Worm (Caenorhabditis elegans) whole organism, L4 larva: ENCODE results near the gene flad-1.

Source experiments
- D1046.2 ChIP-seq: fragments of 200-800 bp; sonication (Bioruptor generic); IDR thresholded peaks from 2 replicates; pipeline ENCODE4 v1.3.6; 2022; ENCODE audit warnings: missing genetic modification characterization, missing compliant biosample characterization
- F26F4.8 ChIP-seq: fragments of 200-800 bp; sonication (Bioruptor generic); conservative IDR thresholded peaks from 2 replicates; pipeline ENCODE4 v1.3.6; 2022; ENCODE audit warnings: missing genetic modification characterization, missing compliant biosample characterization
- Y105C5A.15 ChIP-seq: fragments of 200-800 bp; sonication (Bioruptor generic); IDR thresholded peaks from 2 replicates; pipeline ENCODE4 v1.3.6; 2022; ENCODE audit warnings: missing genetic modification characterization, missing compliant biosample characterization
- ZK546.5 ChIP-seq, 2 experiments: sonication (generic microtip); optimal IDR thresholded peaks; 2 replicates each; lab custom pipeline; 2017; ENCODE audit warnings: missing biosample characterization in 2 of 2, missing genetic modification characterization in 2 of 2
- arid-1 ChIP-seq: fragments of 200-800 bp; sonication (Bioruptor generic); conservative IDR thresholded peaks from 2 replicates; pipeline ENCODE4 v1.3.6; 2022; ENCODE audit warnings: missing genetic modification reagents, missing genetic modification characterization, missing compliant biosample characterization
- ceh-20 ChIP-seq: fragments of 200-800 bp; sonication (Bioruptor generic); IDR thresholded peaks from 2 replicates; pipeline ENCODE4 v1.3.6; 2022; ENCODE audit warnings: missing genetic modification reagents, missing genetic modification characterization, missing compliant biosample characterization
- ceh-28 ChIP-seq: fragments of 150-350 bp; optimal IDR thresholded peaks from 2 replicates; lab custom pipeline; 2014; ENCODE audit warnings: missing biosample characterization, missing genetic modification reagents, missing genetic modification characterization
- ceh-32 ChIP-seq: sonication (generic microtip); optimal IDR thresholded peaks from 2 replicates; lab custom pipeline; 2016; ENCODE audit warnings: mild to moderate bottlenecking, missing genetic modification characterization, missing compliant biosample characterization; ENCODE audit not compliant: poor library complexity
- ceh-44 ChIP-seq: fragments of 200-800 bp; sonication (Bioruptor generic); IDR thresholded peaks from 2 replicates; pipeline ENCODE4 v1.3.6; 2022; ENCODE audit warnings: missing genetic modification reagents, missing genetic modification characterization, missing compliant biosample characterization
- daf-12 ChIP-seq: fragments of 150-350 bp; optimal IDR thresholded peaks from 2 replicates; lab custom pipeline; 2014; ENCODE audit warnings: missing biosample characterization, missing genetic modification reagents, missing genetic modification characterization
- daf-16 ChIP-seq, 3 experiments: sonication (generic microtip); optimal IDR thresholded peaks; 2 replicates each; lab custom pipeline; 2016 to 2017; ENCODE audit warnings: missing genetic modification characterization in 3 of 3, missing genetic modification reagents in 3 of 3, mild to moderate bottlenecking in 2 of 3, missing compliant biosample characterization in 2 of 3, missing biosample characterization in 1 of 3, moderate library complexity in 1 of 3
- dmd-6 ChIP-seq: fragments of 200-800 bp; sonication (Bioruptor generic); IDR thresholded peaks from 2 replicates; pipeline ENCODE4 v1.3.6; 2022; ENCODE audit warnings: missing genetic modification reagents, missing genetic modification characterization, missing compliant biosample characterization
- dmd-9 ChIP-seq: fragments of 200-800 bp; sonication (Bioruptor generic); IDR thresholded peaks from 2 replicates; pipeline ENCODE4 v1.3.6; 2022; ENCODE audit warnings: missing genetic modification reagents, missing genetic modification characterization, missing compliant biosample characterization
- dpl-1 ChIP-seq: fragments of 150-350 bp; optimal IDR thresholded peaks from 2 replicates; lab custom pipeline; 2014; ENCODE audit warnings: missing biosample characterization, missing genetic modification reagents, missing genetic modification characterization
- duxl-1 ChIP-seq: sonication (generic microtip); optimal IDR thresholded peaks from 2 replicates; lab custom pipeline; 2016; ENCODE audit warnings: mild to moderate bottlenecking, missing genetic modification characterization, moderate library complexity, missing compliant biosample characterization; ENCODE audit not compliant: poor library complexity
- dve-1 ChIP-seq: sonication (generic microtip); optimal IDR thresholded peaks from 2 replicates; lab custom pipeline; 2017; ENCODE audit warnings: antibody characterized with exemption, mild to moderate bottlenecking, missing genetic modification characterization, missing compliant biosample characterization; ENCODE audit not compliant: insufficient read depth
- egl-27 ChIP-seq: sonication (generic microtip); optimal IDR thresholded peaks from 3 replicates; lab custom pipeline; 2017; ENCODE audit warnings: missing biosample characterization, missing genetic modification reagents, missing genetic modification characterization
- fkh-10 ChIP-seq: fragments of 150-350 bp; optimal IDR thresholded peaks from 2 replicates; lab custom pipeline; 2014; ENCODE audit warnings: missing biosample characterization, missing genetic modification reagents, missing genetic modification characterization
- hif-1 ChIP-seq, 2 experiments: sonication (generic microtip); optimal IDR thresholded peaks; 2 replicates each; lab custom pipeline; 2016 to 2017; ENCODE audit warnings: missing compliant biosample characterization in 2 of 2, missing genetic modification characterization in 2 of 2, missing genetic modification reagents in 2 of 2, missing genotype in 2 of 2, mild to moderate bottlenecking in 1 of 2
- hlh-11 ChIP-seq: fragments of 200-800 bp; sonication (Bioruptor generic); optimal IDR thresholded peaks from 2 replicates; lab custom pipeline; 2018; ENCODE audit warnings: mild to moderate bottlenecking, missing genetic modification characterization, missing compliant biosample characterization
- hlh-30 ChIP-seq: sonication (generic microtip); optimal IDR thresholded peaks from 2 replicates; lab custom pipeline; 2017; ENCODE audit warnings: antibody characterized with exemption, mild to moderate bottlenecking, missing genetic modification characterization, missing compliant biosample characterization; ENCODE audit not compliant: insufficient read depth
- jun-1 ChIP-seq: fragments of 150-350 bp; optimal IDR thresholded peaks from 2 replicates; lab custom pipeline; 2014; ENCODE audit warnings: missing biosample characterization, missing genetic modification reagents, missing genetic modification characterization
- lin-1 ChIP-seq: fragments of 200-800 bp; sonication (Bioruptor generic); IDR thresholded peaks from 2 replicates; pipeline ENCODE4 v1.3.6; 2022; ENCODE audit warnings: missing genetic modification reagents, missing genetic modification characterization, missing compliant biosample characterization
- lin-15B ChIP-seq: fragments of 150-350 bp; sonication (generic microtip); optimal IDR thresholded peaks from 3 replicates; lab custom pipeline; 2014; ENCODE audit warnings: missing biosample characterization, missing genetic modification characterization
- lin-38 ChIP-seq: fragments of 200-800 bp; sonication (Bioruptor generic); IDR thresholded peaks from 2 replicates; pipeline ENCODE4 v1.3.6; 2022; ENCODE audit warnings: missing genetic modification reagents, missing genetic modification characterization, missing compliant biosample characterization
- lin-39 ChIP-seq: fragments of 150-350 bp; optimal IDR thresholded peaks from 2 replicates; lab custom pipeline; 2014; ENCODE audit warnings: missing biosample characterization, missing genetic modification reagents, missing genetic modification characterization
- lsy-2 ChIP-seq, 2 experiments: fragments of 150-350 bp in 1 of 2; sonication (generic microtip) in 1 of 2; optimal IDR thresholded peaks; 2 replicates each; lab custom pipeline; 2014 to 2017; ENCODE audit warnings: missing biosample characterization in 2 of 2, missing genetic modification characterization in 2 of 2
- madf-5 ChIP-seq, 2 experiments: fragments of 200-800 bp; sonication (Bioruptor generic); IDR thresholded peaks; 2 replicates each; pipeline ENCODE4 v1.3.6; 2022; ENCODE audit warnings: missing compliant biosample characterization in 2 of 2, missing genetic modification characterization in 2 of 2
- mep-1 ChIP-seq: fragments of 150-350 bp; sonication (generic microtip); optimal IDR thresholded peaks from 3 replicates; lab custom pipeline; 2014; ENCODE audit warnings: missing biosample characterization, missing genetic modification characterization
- mes-2 ChIP-seq: sonication (generic microtip); optimal IDR thresholded peaks from 2 replicates; lab custom pipeline; 2016; ENCODE audit warnings: missing genotype, mild to moderate bottlenecking, missing genetic modification characterization, missing compliant biosample characterization; ENCODE audit not compliant: poor library complexity, severe bottlenecking
- mxl-3 ChIP-seq: fragments of 200-800 bp; sonication (Bioruptor generic); optimal IDR thresholded peaks from 2 replicates; lab custom pipeline; 2018; ENCODE audit warnings: mild to moderate bottlenecking, missing genetic modification characterization, missing compliant biosample characterization
- nhr-10 ChIP-seq: fragments of 150-350 bp; optimal IDR thresholded peaks from 2 replicates; lab custom pipeline; 2014; ENCODE audit warnings: missing biosample characterization, missing genetic modification characterization
- nhr-102 ChIP-seq: sonication (generic microtip); optimal IDR thresholded peaks from 2 replicates; lab custom pipeline; 2016; ENCODE audit warnings: mild to moderate bottlenecking, missing genetic modification characterization, moderate library complexity, missing compliant biosample characterization
- nhr-111 ChIP-seq: fragments of 200-800 bp; sonication (Bioruptor generic); optimal IDR thresholded peaks from 2 replicates; lab custom pipeline; 2018; ENCODE audit warnings: mild to moderate bottlenecking, missing genetic modification characterization, missing compliant biosample characterization
- nhr-28 ChIP-seq: fragments of 150-350 bp; optimal IDR thresholded peaks from 2 replicates; lab custom pipeline; 2014; ENCODE audit warnings: missing biosample characterization, missing genetic modification characterization
- nhr-41 ChIP-seq: fragments of 200-800 bp; sonication (Bioruptor generic); IDR thresholded peaks from 2 replicates; pipeline ENCODE4 v1.3.6; 2022; ENCODE audit warnings: missing genetic modification reagents, missing genetic modification characterization, missing compliant biosample characterization
- nhr-48 ChIP-seq: sonication (generic microtip); optimal IDR thresholded peaks from 2 replicates; lab custom pipeline; 2016; ENCODE audit warnings: mild to moderate bottlenecking, missing genetic modification characterization, missing compliant biosample characterization
- nhr-6 ChIP-seq: fragments of 150-350 bp; optimal IDR thresholded peaks from 2 replicates; lab custom pipeline; 2014; ENCODE audit warnings: missing biosample characterization, missing genetic modification characterization
- nhr-76 ChIP-seq: fragments of 150-350 bp; optimal IDR thresholded peaks from 2 replicates; lab custom pipeline; 2014; ENCODE audit warnings: missing biosample characterization, missing genetic modification characterization
- nhr-77 ChIP-seq: fragments of 150-350 bp; optimal IDR thresholded peaks from 2 replicates; lab custom pipeline; 2014; ENCODE audit warnings: missing biosample characterization, missing genetic modification characterization
- pqm-1 ChIP-seq: sonication (generic microtip); optimal IDR thresholded peaks from 2 replicates; lab custom pipeline; 2017; ENCODE audit warnings: missing biosample characterization, missing genetic modification characterization
- rbr-2 ChIP-seq: sonication (generic microtip); optimal IDR thresholded peaks from 2 replicates; lab custom pipeline; 2016; ENCODE audit warnings: missing genotype, missing genetic modification characterization, missing compliant biosample characterization
- sdz-12 ChIP-seq: fragments of 200-800 bp; sonication (Bioruptor generic); optimal IDR thresholded peaks from 2 replicates; lab custom pipeline; 2018; ENCODE audit warnings: mild to moderate bottlenecking, missing genetic modification characterization, missing compliant biosample characterization
- snpc-1.2 ChIP-seq: fragments of 200-800 bp; sonication (Bioruptor generic); IDR thresholded peaks from 2 replicates; pipeline ENCODE4 v1.3.6; 2022; ENCODE audit warnings: missing genetic modification reagents, missing genetic modification characterization, missing compliant biosample characterization
- spr-1 ChIP-seq: sonication (generic microtip); optimal IDR thresholded peaks from 2 replicates; lab custom pipeline; 2016; ENCODE audit warnings: mild to moderate bottlenecking, missing genetic modification characterization, missing compliant biosample characterization
- tra-1 ChIP-seq: fragments of 200-800 bp; sonication (Bioruptor generic); IDR thresholded peaks from 2 replicates; pipeline ENCODE4 v1.3.6; 2022; ENCODE audit warnings: missing genetic modification reagents, missing genetic modification characterization, missing compliant biosample characterization
- unc-130 ChIP-seq: sonication (generic microtip); optimal IDR thresholded peaks from 2 replicates; lab custom pipeline; 2016; ENCODE audit warnings: missing genetic modification reagents, missing genetic modification characterization, missing compliant biosample characterization
- vab-7 ChIP-seq: fragments of 200-800 bp; sonication (Bioruptor generic); IDR thresholded peaks from 2 replicates; pipeline ENCODE4 v1.3.6; 2022; ENCODE audit warnings: missing genetic modification reagents, missing genetic modification characterization, missing compliant biosample characterization
- ztf-7 ChIP-seq: fragments of 150-350 bp; optimal IDR thresholded peaks from 2 replicates; lab custom pipeline; 2014; ENCODE audit warnings: missing biosample characterization, missing genetic modification characterization

The flad-1 gene

ce11 chrII:9967999-9968706 is 24.2 kb downstream of the flad-1 start, which contains the start of the genes R53.4 and psf-1:
Gene R53.4 (minus strand): TSS chrII:9968049.
Gene psf-1 (plus strand): TSS chrII:9968673.
- TF ChIP-seq nhr-77 (tag; lab: Kevin White, UChicago) = peak; percentile 31
- peak; percentile 30; the same call in 1 of the 2 replicates for TF ChIP-seq vab-7 (GFP tag; lab: Robert Waterston, UW)
- TF ChIP-seq nhr-6 = peak; percentile 42
- TF ChIP-seq mxl-3 = peak; percentile 22
- TF ChIP-seq lin-1 (GFP tag; lab: Robert Waterston, UW) = no peak
- TF ChIP-seq unc-130 (GFP tag; lab: Kevin White, UChicago) = peak; percentile 96
- no peak for TF ChIP-seq sdz-12 (GFP tag; lab: Kevin White, UChicago)
- TF ChIP-seq daf-16 (GFP tag; optimal IDR thresholded peaks at IDR 0.05; lab: Kevin White, UChicago) = no peak
- peak; percentile 23 for TF ChIP-seq daf-16 (tag; optimal IDR thresholded peaks at IDR 0.05; lab: Kevin White, UChicago)
- no peak for TF ChIP-seq ztf-7
- TF ChIP-seq snpc-1.2 = no peak
- peak; percentile 49 for TF ChIP-seq rbr-2 (tag; lab: Kevin White, UChicago)
- TF ChIP-seq lsy-2 (tag; optimal IDR thresholded peaks at IDR 0.05; lab: Kevin White, UChicago) = peak in 1 of 2 experiments; percentile 90
- TF ChIP-seq dpl-1 = peak; percentile 85
- TF ChIP-seq ceh-20 (GFP tag; lab: Robert Waterston, UW) = no peak
- TF ChIP-seq duxl-1 (tag; lab: Kevin White, UChicago) = no peak
- peak; percentile 30; the same call in 1 of the 2 replicates for TF ChIP-seq dmd-6 (GFP tag; lab: Robert Waterston, UW)
- peak in 1 of 2 experiments; percentile 82 for TF ChIP-seq hif-1 (tag; optimal IDR thresholded peaks at IDR 0.05; lab: Kevin White, UChicago)
- TF ChIP-seq daf-12 (tag; lab: Kevin White, UChicago) = no peak
- TF ChIP-seq ZK546.5 (tag; optimal IDR thresholded peaks at IDR 0.05; lab: Kevin White, UChicago) = no peak
- TF ChIP-seq lin-15B (tag; lab: Kevin White, UChicago) = no peak
- 0 out of 2 replicates have a peak, but pooled peaks have one; percentile 37 for TF ChIP-seq tra-1 (GFP tag; lab: Robert Waterston, UW)
- no peak for TF ChIP-seq jun-1
- 0 out of 2 replicates have a peak, but pooled peaks have one; percentile 10 for TF ChIP-seq arid-1 (GFP tag; lab: Robert Waterston, UW)
- no peak for TF ChIP-seq madf-5 (GFP tag; IDR thresholded peaks at IDR 0.05; lab: Robert Waterston, UW)
- TF ChIP-seq ceh-32 (tag; lab: Kevin White, UChicago) = no peak
- peak; percentile 56 for TF ChIP-seq lin-38
- peak; percentile 61; the same call in 1 of the 2 replicates for TF ChIP-seq ceh-44 (GFP tag; lab: Robert Waterston, UW)
- TF ChIP-seq Y105C5A.15 (GFP tag; lab: Robert Waterston, UW) = no peak
- TF ChIP-seq nhr-48 = no peak
- TF ChIP-seq dmd-9 (GFP tag; lab: Robert Waterston, UW) = no peak
- no peak for TF ChIP-seq D1046.2 (GFP tag; lab: Robert Waterston, UW)
- peak; percentile 40 for TF ChIP-seq nhr-28 (tag; lab: Kevin White, UChicago)
- peak; percentile 97 for TF ChIP-seq mes-2 (tag; lab: Kevin White, UChicago)
- no peak for TF ChIP-seq lin-39
- no peak for TF ChIP-seq nhr-10 (tag; lab: Kevin White, UChicago)
- TF ChIP-seq spr-1 (tag; lab: Kevin White, UChicago) = no peak
- TF ChIP-seq pqm-1 (tag; lab: Kevin White, UChicago) = peak; percentile 3
- TF ChIP-seq fkh-10 (GFP tag; lab: Kevin White, UChicago) = peak; percentile 2
- peak; percentile 60 for TF ChIP-seq hlh-30 (tag; lab: Kevin White, UChicago)
- TF ChIP-seq nhr-111 (GFP tag; lab: Kevin White, UChicago) = no peak
- no peak for TF ChIP-seq nhr-41
- TF ChIP-seq mep-1 = peak; percentile 46
- TF ChIP-seq ceh-28 (tag; lab: Kevin White, UChicago) = no peak
- TF ChIP-seq F26F4.8 (GFP tag; lab: Robert Waterston, UW) = no peak
- no peak for TF ChIP-seq nhr-102 (tag; lab: Kevin White, UChicago)
- TF ChIP-seq nhr-76 = no peak
- no peak for TF ChIP-seq egl-27
- peak; percentile 36 for TF ChIP-seq hlh-11 (tag; lab: Kevin White, UChicago)
- TF ChIP-seq dve-1 (tag; lab: Kevin White, UChicago) = peak; percentile 43
